In the genomic region with DNA sequence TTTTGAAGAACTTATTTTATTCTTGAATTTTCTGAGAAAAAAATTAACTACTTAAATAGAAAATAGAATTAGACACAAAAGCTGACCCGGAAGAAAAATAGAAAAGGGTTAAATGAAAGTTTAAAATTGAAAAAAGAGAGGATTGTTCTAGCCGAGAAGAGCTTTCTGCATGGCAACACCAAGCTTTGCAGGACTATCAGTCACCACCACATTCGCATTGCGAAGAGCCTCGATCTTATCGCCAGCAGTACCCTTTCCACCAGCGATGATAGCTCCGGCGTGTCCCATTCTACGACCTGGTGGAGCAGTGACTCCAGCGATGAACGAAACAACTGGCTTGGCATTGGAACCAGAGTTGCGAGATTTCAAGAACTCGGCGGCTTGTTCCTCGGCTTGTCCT, we compare ENCODE assay signal across 2 worm cellular contexts.
A peak's percentile ranks its signal among the peaks of the same experiment; 100 is the strongest.
TF ChIP-seq lines count a peak whose summit lies in the region.

No protein-coding gene starts in this region.

TF ChIP-seq in whole organism, L4 larva, 104 proteins besides CTCF, POLR2A, EP300 and RAD21:
- TF ChIP-seq aly-2 (tag; optimal IDR thresholded peaks at IDR 0.05; lab: Kevin White, UChicago) (no peak), Y105C5A.15 (GFP tag; IDR thresholded peaks at IDR 0.05; lab: Robert Waterston, UW) (0 out of 2 replicates have a peak, but pooled peaks have one; percentile 37), mdt-29 (GFP tag; IDR thresholded peaks at IDR 0.05; lab: Robert Waterston, UW) (0 out of 2 replicates have a peak, but pooled peaks have one; percentile 14), set-16 (GFP tag; IDR thresholded peaks at IDR 0.05; lab: Robert Waterston, UW) (peak; percentile 31; the same call in 1 of the 2 replicates), fkh-10 (GFP tag; optimal IDR thresholded peaks at IDR 0.05; lab: Kevin White, UChicago) (no peak), lin-38 (GFP tag; IDR thresholded peaks at IDR 0.05; lab: Robert Waterston, UW) (peak; percentile 61), arid-1 (GFP tag; conservative IDR thresholded peaks at IDR 0.05; lab: Robert Waterston, UW) (0 out of 2 replicates have a peak, but pooled peaks have one; percentile 26), F26F4.8 (GFP tag; conservative IDR thresholded peaks at IDR 0.05; lab: Robert Waterston, UW) (0 out of 2 replicates have a peak, but pooled peaks have one; percentile 19)

TF ChIP-seq in whole organism, young adult, 124 proteins besides CTCF, POLR2A, EP300 and RAD21:
- TF ChIP-seq mes-4 (tag; optimal IDR thresholded peaks at IDR 0.05; lab: Kevin White, UChicago) = no peak
- peak; percentile 39 for TF ChIP-seq him-1 (tag; optimal IDR thresholded peaks at IDR 0.05; lab: Kevin White, UChicago)
- no peak for TF ChIP-seq sea-2 (GFP tag; IDR thresholded peaks at IDR 0.05; lab: Robert Waterston, UW)
- peak; percentile 30; the same call in 1 of the 2 replicates for TF ChIP-seq madf-6 (GFP tag; IDR thresholded peaks at IDR 0.05; lab: Robert Waterston, UW)
- TF ChIP-seq hsf-1 (GFP tag; IDR thresholded peaks at IDR 0.05; lab: Robert Waterston, UW) = peak; percentile 45; the same call in 1 of the 2 replicates
- TF ChIP-seq nfyb-1 (GFP tag; IDR thresholded peaks at IDR 0.05; lab: Robert Waterston, UW) = no peak
- 0 out of 2 replicates have a peak, but pooled peaks have one; percentile 36 for TF ChIP-seq mcd-1 (GFP tag; IDR thresholded peaks at IDR 0.05; lab: Robert Waterston, UW)
- TF ChIP-seq B0336.3 (GFP tag; IDR thresholded peaks at IDR 0.05; lab: Robert Waterston, UW) = peak; percentile 46; the same call in 1 of the 2 replicates
- TF ChIP-seq Y79H2A.3 (GFP tag; conservative IDR thresholded peaks at IDR 0.05; lab: Robert Waterston, UW) = 0 out of 2 replicates have a peak, but pooled peaks have one; percentile 49
- TF ChIP-seq ceh-91 (GFP tag; IDR thresholded peaks at IDR 0.05; lab: Robert Waterston, UW) = 0 out of 2 replicates have a peak, but pooled peaks have one; percentile 9
- peak; percentile 20 for TF ChIP-seq F10E7.11 (tag; optimal IDR thresholded peaks at IDR 0.05; lab: Kevin White, UChicago)
- 0 out of 2 replicates have a peak, but pooled peaks have one; percentile 57 for TF ChIP-seq ztf-28 (GFP tag; IDR thresholded peaks at IDR 0.05; lab: Robert Waterston, UW)
- peak; percentile 57; the same call in 1 of the 2 replicates for TF ChIP-seq ekl-4 (GFP tag; IDR thresholded peaks at IDR 0.05; lab: Robert Waterston, UW)
- TF ChIP-seq Y53G8AR.9 (GFP tag; conservative IDR thresholded peaks at IDR 0.05; lab: Robert Waterston, UW) = 0 out of 2 replicates have a peak, but pooled peaks have one; percentile 62
- no peak for TF ChIP-seq B0261.1 (tag; optimal IDR thresholded peaks at IDR 0.05; lab: Kevin White, UChicago)
- TF ChIP-seq dox-1 (GFP tag; IDR thresholded peaks at IDR 0.05; lab: Robert Waterston, UW) = 0 out of 2 replicates have a peak, but pooled peaks have one; percentile 27
- peak; percentile 44; the same call in 1 of the 2 replicates for TF ChIP-seq ceh-100 (GFP tag; IDR thresholded peaks at IDR 0.05; lab: Robert Waterston, UW)
- no peak for TF ChIP-seq ceh-58 (GFP tag; IDR thresholded peaks at IDR 0.05; lab: Robert Waterston, UW)
